Fruit fly (Drosophila melanogaster): ENCODE measurements around the gene CG10041.
A peak's percentile ranks its signal among the peaks of the same experiment; 100 is the strongest.

The CG10041 gene

DNA sequence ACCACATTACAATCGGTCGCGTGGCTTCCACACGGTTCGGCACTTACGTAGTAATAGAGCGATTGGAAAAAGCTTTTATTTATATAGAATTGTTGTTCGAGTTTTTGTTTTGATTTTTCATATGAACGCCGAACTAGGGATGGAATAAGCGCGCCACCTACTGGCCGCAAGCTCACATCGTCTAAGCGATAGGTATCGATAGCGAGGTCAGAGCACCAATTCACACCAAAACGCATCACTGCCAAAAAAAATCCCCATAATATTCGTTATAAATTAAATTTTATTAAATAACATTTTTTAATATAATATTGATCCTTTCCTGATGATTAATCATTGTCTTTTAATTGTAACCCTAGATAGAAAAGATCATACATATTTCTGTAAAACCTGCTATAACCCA is 1.4 kb downstream of the CG10041 start, which contains the start of gene CG10038:
CG10038 (minus strand) TSS at position 148 of the 400 bp plus-strand sequence.
- no peak for TF ChIP-seq CG8478 (optimal IDR thresholded peaks at IDR 0.05)
- TF ChIP-seq CTCF (optimal IDR thresholded peaks at IDR 0.05): peak; percentile 57 to 85

- no peak for TF ChIP-seq CG8478 (optimal IDR thresholded peaks at IDR 0.05)
- TF ChIP-seq CTCF (optimal IDR thresholded peaks at IDR 0.05): no peak
These were observed 4.2 kb downstream of the CG10041 start for dm6 chr3R:12347659-12348058.

DNA sequence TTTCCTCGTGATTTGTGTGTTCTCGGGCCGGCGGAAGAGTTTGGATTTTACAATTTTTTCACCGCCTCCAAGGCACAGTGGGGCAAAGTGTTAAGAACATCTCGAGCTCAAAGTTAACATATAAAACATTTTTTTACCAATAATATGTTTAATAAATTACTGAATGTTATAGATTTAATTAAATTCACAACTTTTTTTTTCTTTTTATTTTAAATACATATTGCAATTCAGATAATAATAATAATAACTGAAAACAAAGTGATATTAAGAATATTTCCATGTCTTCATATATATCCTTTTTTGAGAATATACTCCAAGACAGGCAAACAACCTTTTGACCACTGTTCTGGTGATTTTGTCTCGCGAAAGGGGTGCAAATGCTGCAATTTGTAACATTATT is 5.9 kb downstream of the CG10041 start:
- no peak for TF ChIP-seq CTCF (optimal IDR thresholded peaks at IDR 0.05)
- no peak for TF ChIP-seq CG8478 (optimal IDR thresholded peaks at IDR 0.05)

dm6 chr3R:12344914-12345549 is 6.9 kb downstream of the CG10041 start:
- TF ChIP-seq CG8478 (optimal IDR thresholded peaks at IDR 0.05) (no peak), CTCF (optimal IDR thresholded peaks at IDR 0.05) (no peak)

dm6 chr3R:12341374-12341773 is 10.5 kb downstream of the CG10041 start, which contains the start of gene Sgsf:
Gene Sgsf, plus strand, starts transcription at chr3R:12341674.
- TF ChIP-seq CTCF (optimal IDR thresholded peaks at IDR 0.05): no peak
- no peak for TF ChIP-seq CG8478 (optimal IDR thresholded peaks at IDR 0.05)

DNA sequence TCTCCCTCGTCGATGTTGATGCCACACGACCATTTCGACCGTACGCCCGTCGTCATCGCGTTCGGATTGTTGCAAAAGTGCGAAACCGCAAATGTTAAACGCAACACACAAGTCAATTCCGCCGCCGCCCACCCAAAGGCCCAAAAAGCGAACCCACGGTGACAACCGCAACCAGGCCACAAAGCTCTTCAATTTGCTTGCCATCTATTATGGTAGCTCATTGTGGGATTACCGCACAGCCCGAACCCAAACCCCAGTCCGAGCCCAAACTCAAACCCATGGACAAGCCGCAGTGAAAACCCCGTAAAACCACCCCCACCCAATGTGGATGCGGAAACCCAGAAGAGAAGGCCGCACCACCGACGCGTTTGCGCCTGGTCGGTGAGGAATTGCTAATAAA is 22.1 kb downstream of the CG10041 start:
- no peak for TF ChIP-seq CG8478 (optimal IDR thresholded peaks at IDR 0.05)
- TF ChIP-seq CTCF (optimal IDR thresholded peaks at IDR 0.05): no peak

dm6 chr3R:12326855-12327254 is 25.0 kb downstream of the CG10041 start:
- TF ChIP-seq CTCF (optimal IDR thresholded peaks at IDR 0.05): no peak
- TF ChIP-seq CG8478 (optimal IDR thresholded peaks at IDR 0.05): no peak

dm6 chr3R:12323221-12323620 is 28.7 kb downstream of the CG10041 start, which contains the start of gene CG10013:
Gene CG10013, plus strand, starts transcription at chr3R:12323521.
- TF ChIP-seq CG8478 (optimal IDR thresholded peaks at IDR 0.05) (no peak), CTCF (optimal IDR thresholded peaks at IDR 0.05) (no peak)

- no peak for TF ChIP-seq CG8478 (optimal IDR thresholded peaks at IDR 0.05)
- no peak for TF ChIP-seq CTCF (optimal IDR thresholded peaks at IDR 0.05)
These were observed 34.6 kb downstream of the CG10041 start for dm6 chr3R:12317325-12317724.

DNA sequence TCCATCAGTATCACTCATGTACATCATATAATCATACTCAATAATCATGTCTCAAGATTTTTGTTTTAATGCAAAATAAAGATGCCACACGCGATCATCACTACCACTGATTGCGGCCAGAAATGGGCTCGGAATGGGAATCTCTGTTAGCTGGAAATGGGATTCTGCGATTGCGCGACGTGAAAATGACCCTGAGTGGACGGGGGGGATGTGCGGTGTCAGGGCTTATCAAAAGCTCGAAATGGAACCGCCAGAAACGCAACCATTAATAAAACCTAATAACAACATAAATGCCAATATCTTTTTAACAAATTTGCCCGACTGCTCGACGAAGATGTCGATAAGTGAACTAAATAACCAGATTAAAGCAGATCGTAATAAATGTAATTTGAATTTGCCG is 35.5 kb downstream of the CG10041 start:
- no peak for TF ChIP-seq CG8478 (optimal IDR thresholded peaks at IDR 0.05)

DNA sequence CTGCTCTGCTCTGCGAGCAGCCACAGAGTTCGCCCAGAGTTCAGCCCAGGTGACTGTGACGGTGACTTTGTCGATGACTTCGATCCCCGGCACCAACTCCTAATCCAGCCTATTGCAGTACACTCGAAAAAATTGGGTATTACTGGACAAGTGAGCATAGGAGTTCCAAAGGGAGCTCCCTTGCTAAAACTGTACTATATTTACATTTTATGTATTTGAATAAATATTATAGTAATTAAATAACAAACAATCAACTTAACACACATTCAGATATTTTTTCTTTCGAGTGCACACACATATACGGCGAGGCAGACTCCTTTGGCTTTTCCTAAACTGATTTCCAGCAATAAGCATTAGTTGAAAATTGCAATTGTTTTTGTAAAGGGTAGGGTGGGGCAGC is 36.4 kb downstream of the CG10041 start:
- TF ChIP-seq CG8478 (optimal IDR thresholded peaks at IDR 0.05): no peak
- no peak for TF ChIP-seq CTCF (optimal IDR thresholded peaks at IDR 0.05)

- TF ChIP-seq CTCF (optimal IDR thresholded peaks at IDR 0.05): no peak
- no peak for TF ChIP-seq CG8478 (optimal IDR thresholded peaks at IDR 0.05)
These were observed 37.7 kb downstream of the CG10041 start for dm6 chr3R:12314236-12314635.

DNA sequence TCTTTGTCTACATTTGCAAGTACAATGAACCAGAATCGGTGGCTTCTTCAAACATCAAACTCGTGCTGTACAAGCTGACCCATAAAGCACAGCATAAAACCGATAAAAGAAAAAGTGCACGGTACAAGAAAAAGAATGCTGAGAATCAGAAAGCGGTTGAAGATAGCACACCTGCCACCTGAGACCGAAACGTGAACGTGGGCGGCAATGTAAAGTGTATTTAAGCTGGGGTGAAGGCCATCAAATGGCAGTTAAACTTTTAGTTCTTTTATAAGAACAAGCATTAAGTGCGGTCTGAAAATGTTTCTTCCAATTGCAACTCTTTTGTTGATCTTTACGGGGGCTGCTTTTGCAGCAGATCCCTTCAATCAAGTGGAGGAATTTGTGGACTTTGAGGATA is 40.9 kb downstream of the CG10041 start, which contains the start of gene CG4066:
CG4066 (plus strand) TSS at position 301 of the 400 bp plus-strand sequence.
- TF ChIP-seq CTCF (optimal IDR thresholded peaks at IDR 0.05) (no peak), CG8478 (optimal IDR thresholded peaks at IDR 0.05) (no peak)

dm6 chr3R:12307569-12307968 is 44.3 kb downstream of the CG10041 start:
- no peak for TF ChIP-seq CTCF (optimal IDR thresholded peaks at IDR 0.05)
- TF ChIP-seq CG8478 (optimal IDR thresholded peaks at IDR 0.05): no peak

DNA sequence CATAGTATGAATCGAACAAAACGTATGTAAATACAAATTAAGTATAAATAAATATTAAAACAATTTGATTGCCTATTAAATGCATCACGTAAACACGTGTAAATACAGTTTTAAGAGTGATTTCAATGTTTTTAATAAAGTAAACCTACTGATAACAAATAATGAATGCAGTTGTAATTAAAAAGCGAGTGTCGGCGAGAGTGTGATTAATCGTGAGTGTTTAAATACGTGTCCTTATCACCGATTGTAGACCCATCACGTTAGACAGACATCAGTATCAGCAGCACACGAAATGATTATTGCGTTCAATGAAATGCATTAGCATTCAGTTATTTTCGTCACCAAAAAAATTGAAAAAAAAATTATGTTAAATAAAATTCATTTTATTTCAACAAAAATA is 49.0 kb downstream of the CG10041 start:
- TF ChIP-seq CTCF (optimal IDR thresholded peaks at IDR 0.05) (no peak), CG8478 (optimal IDR thresholded peaks at IDR 0.05) (no peak)

- TF ChIP-seq CG8478 (optimal IDR thresholded peaks at IDR 0.05) (no peak), CTCF (optimal IDR thresholded peaks at IDR 0.05) (no peak)
These were observed 50.4 kb downstream of the CG10041 start for dm6 chr3R:12301528-12301927.
